Fruit fly (Drosophila melanogaster) whole organism, wandering third instar larva: Measurements from ENCODE around the gene ppk16.

Experiments
- CG32264 ChIP-seq: fragments of 200-800 bp; sonication (Bioruptor generic); optimal IDR thresholded peaks from 2 replicates; lab custom pipeline; 2016; ENCODE audit warnings: missing biosample characterization, missing genetic modification characterization
- GATAd ChIP-seq: sonication (Bioruptor generic); optimal IDR thresholded peaks from 2 replicates; lab custom pipeline; 2016; ENCODE audit warnings: missing biosample characterization, missing genetic modification characterization

dm6 chr2L:9743823-9744222 lies 31.0 kb downstream of the ppk16 start:
- TF ChIP-seq GATAd (GFP tag; lab: Kevin White, UChicago) (no peak), CG32264 (GFP tag; lab: Kevin White, UChicago) (no peak)
